Worm (Caenorhabditis elegans) whole organism, midembryonic: ENCODE measurements around the gene D1086.6.

Experiments used
- T22C8.4 ChIP-seq: fragments of 200-800 bp; sonication (Bioruptor generic); IDR thresholded peaks from 2 replicates; pipeline ENCODE4 v1.3.6; 2022; ENCODE audit warnings: missing genetic modification characterization, missing compliant biosample characterization
- cog-1 ChIP-seq: sonication (generic microtip); optimal IDR thresholded peaks from 2 replicates; lab custom pipeline; 2016; ENCODE audit warnings: missing genetic modification characterization, missing compliant biosample characterization
- flt-1 ChIP-seq: fragments of 200-800 bp; sonication (Bioruptor generic); IDR thresholded peaks from 2 replicates; pipeline ENCODE4 v1.3.6; 2022; ENCODE audit warnings: missing genetic modification characterization, missing compliant biosample characterization
- klf-2 ChIP-seq: fragments of 200-800 bp; sonication (Bioruptor generic); conservative IDR thresholded peaks from 2 replicates; pipeline ENCODE4 v1.3.6; 2022; ENCODE audit warnings: missing genetic modification reagents, missing genetic modification characterization, missing compliant biosample characterization
- med-1 ChIP-seq: sonication (generic microtip); optimal IDR thresholded peaks from 2 replicates; lab custom pipeline; 2017; ENCODE audit warnings: missing genetic modification characterization, mild to moderate bottlenecking, missing compliant biosample characterization, antibody characterized with exemption, missing genetic modification reagents; ENCODE audit not compliant: insufficient read depth
- ref-1 ChIP-seq: fragments of 200-800 bp; sonication (Bioruptor generic); conservative IDR thresholded peaks from 2 replicates; pipeline ENCODE4 v1.3.6; 2022; ENCODE audit warnings: missing genetic modification reagents, missing genetic modification characterization, missing compliant biosample characterization
- tab-1 ChIP-seq: fragments of 200-800 bp; sonication (Bioruptor generic); IDR thresholded peaks from 2 replicates; pipeline ENCODE4 v1.3.6; 2022; ENCODE audit warnings: missing genetic modification characterization, missing compliant biosample characterization
- ztf-29 ChIP-seq: fragments of 200-800 bp; sonication (Bioruptor generic); IDR thresholded peaks from 2 replicates; pipeline ENCODE4 v1.3.6; 2022; ENCODE audit warnings: missing genetic modification reagents, missing genetic modification characterization, missing compliant biosample characterization

- TF ChIP-seq cog-1 (tag; lab: Kevin White, UChicago), result no peak
- no peak for TF ChIP-seq tab-1
- TF ChIP-seq klf-2, result no peak
- no peak for TF ChIP-seq T22C8.4 (GFP tag; lab: Robert Waterston, UW)
- TF ChIP-seq med-1 (GFP tag; lab: Kevin White, UChicago), result no peak
- no peak for TF ChIP-seq flt-1 (GFP tag; lab: Robert Waterston, UW)
- TF ChIP-seq ztf-29 (GFP tag; lab: Robert Waterston, UW), result no peak
- no peak for TF ChIP-seq ref-1 (GFP tag; lab: Robert Waterston, UW)
These were observed 15.4 kb downstream of the D1086.6 start for ce11 chrV:14094953-14095352.
